Worm (Caenorhabditis elegans): Measurements from ENCODE around the gene sma-1.

The sma-1 gene

ce11 chrV:11875060-11875459 lies 24.2 kb upstream of the sma-1 start, which contains the start of gene sulp-4:
Gene sulp-4, plus strand, starts transcription at chrV:11875360.
- TF ChIP-seq ztf-11 (tag; optimal IDR thresholded peaks at IDR 0.05) (no peak), cnd-1 (tag; optimal IDR thresholded peaks at IDR 0.05) (no peak), elt-3 (tag; optimal IDR thresholded peaks at IDR 0.05) (no peak), unc-120 (tag; optimal IDR thresholded peaks at IDR 0.05; ENCODE audit: poor library complexity, severe bottlenecking) (no peak), sem-2 (GFP tag; optimal IDR thresholded peaks at IDR 0.05) (no peak), ceh-83 (GFP tag; optimal IDR thresholded peaks at IDR 0.05) (no peak), ces-1 (GFP tag; optimal IDR thresholded peaks at IDR 0.05) (no peak), drap-1 (GFP tag; optimal IDR thresholded peaks at IDR 0.05) (no peak), lin-13 (tag; optimal IDR thresholded peaks at IDR 0.05) (no peak), hlh-1 (tag; optimal IDR thresholded peaks at IDR 0.05) (no peak), unc-62 (GFP tag; optimal IDR thresholded peaks at IDR 0.05) (no peak), ceh-39 (tag; optimal IDR thresholded peaks at IDR 0.05) (no peak), ceh-43 (GFP tag; optimal IDR thresholded peaks at IDR 0.05) (no peak)

ce11 chrV:11876657-11877056 lies 22.6 kb upstream of the sma-1 start:
- TF ChIP-seq unc-62 (GFP tag; optimal IDR thresholded peaks at IDR 0.05) (no peak), bed-3 (GFP tag; optimal IDR thresholded peaks at IDR 0.05) (no peak), drap-1 (GFP tag; optimal IDR thresholded peaks at IDR 0.05) (no peak), nhr-76 (tag; optimal IDR thresholded peaks at IDR 0.05) (no peak), nhr-237 (tag; optimal IDR thresholded peaks at IDR 0.05) (no peak), ces-1 (GFP tag; optimal IDR thresholded peaks at IDR 0.05) (no peak), pha-4 (tag; optimal IDR thresholded peaks at IDR 0.05) (no peak), ceh-39 (tag; optimal IDR thresholded peaks at IDR 0.05) (no peak), unc-120 (tag; optimal IDR thresholded peaks at IDR 0.05; ENCODE audit: poor library complexity, severe bottlenecking) (no peak), flh-1 (GFP tag; optimal IDR thresholded peaks at IDR 0.05) (no peak), snpc-4 (tag; optimal IDR thresholded peaks at IDR 0.05) (no peak), unc-39 (tag; optimal IDR thresholded peaks at IDR 0.05) (no peak), sptf-1 (tag; optimal IDR thresholded peaks at IDR 0.05) (no peak), ceh-43 (GFP tag; optimal IDR thresholded peaks at IDR 0.05) (no peak), ztf-11 (tag; optimal IDR thresholded peaks at IDR 0.05) (no peak), M03D4.4 (tag; optimal IDR thresholded peaks at IDR 0.05) (no peak), ceh-83 (GFP tag; optimal IDR thresholded peaks at IDR 0.05) (no peak), lin-32 (GFP tag; optimal IDR thresholded peaks at IDR 0.05) (no peak), mab-5 (tag; optimal IDR thresholded peaks at IDR 0.05) (no peak)

DNA sequence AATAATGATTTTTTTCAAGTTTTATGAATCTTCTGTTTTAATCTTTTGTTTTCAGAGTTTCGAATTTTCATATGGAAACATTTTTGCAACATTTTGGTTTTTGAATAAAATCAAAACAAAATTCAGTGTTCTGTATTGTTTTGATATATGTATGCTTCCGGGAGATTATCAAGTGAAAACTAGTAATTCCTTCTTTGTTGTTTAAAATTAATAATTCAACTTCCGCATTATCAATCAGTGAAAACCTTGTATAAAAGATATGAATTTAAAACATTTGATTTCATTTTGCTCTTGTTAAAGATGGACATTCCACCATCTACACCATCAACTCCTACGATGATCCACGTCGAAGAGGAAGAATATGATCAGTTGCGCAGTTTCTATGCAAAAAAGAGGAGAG lies 19.5 kb upstream of the sma-1 start, which contains the start of gene sulp-5:
Gene sulp-5, plus strand, starts transcription at position 301 of the 400 bp plus-strand sequence.
- TF ChIP-seq nhr-237 (tag; optimal IDR thresholded peaks at IDR 0.05) (no peak), M03D4.4 (tag; optimal IDR thresholded peaks at IDR 0.05) (no peak), elt-3 (tag; optimal IDR thresholded peaks at IDR 0.05) (no peak), nhr-76 (tag; optimal IDR thresholded peaks at IDR 0.05) (no peak), sem-2 (GFP tag; optimal IDR thresholded peaks at IDR 0.05) (no peak), flh-1 (GFP tag; optimal IDR thresholded peaks at IDR 0.05) (no peak), ces-1 (GFP tag; optimal IDR thresholded peaks at IDR 0.05) (no peak), unc-62 (GFP tag; optimal IDR thresholded peaks at IDR 0.05) (no peak), ceh-39 (tag; optimal IDR thresholded peaks at IDR 0.05) (no peak), blmp-1 (tag; optimal IDR thresholded peaks at IDR 0.05) (no peak), elt-1 (tag; optimal IDR thresholded peaks at IDR 0.05; ENCODE audit: borderline replicate concordance, insufficient read depth) (no peak), sptf-1 (tag; optimal IDR thresholded peaks at IDR 0.05) (no peak), mls-2 (tag; optimal IDR thresholded peaks at IDR 0.05) (no peak), mep-1 (tag; optimal IDR thresholded peaks at IDR 0.05) (no peak), nhr-28 (tag; optimal IDR thresholded peaks at IDR 0.05) (no peak), bed-3 (GFP tag; optimal IDR thresholded peaks at IDR 0.05) (no peak)

ce11 chrV:11883215-11883614 lies 16.0 kb upstream of the sma-1 start:
- no peak for TF ChIP-seq mep-1 (tag; optimal IDR thresholded peaks at IDR 0.05)
- no peak for TF ChIP-seq lin-13 (tag; optimal IDR thresholded peaks at IDR 0.05)
- no peak for TF ChIP-seq snpc-4 (tag; optimal IDR thresholded peaks at IDR 0.05)

- TF ChIP-seq ceh-39 (tag; optimal IDR thresholded peaks at IDR 0.05): no peak
- no peak for TF ChIP-seq ceh-43 (GFP tag; optimal IDR thresholded peaks at IDR 0.05)
- TF ChIP-seq ceh-83 (GFP tag; optimal IDR thresholded peaks at IDR 0.05): no peak
- no peak for TF ChIP-seq nhr-76 (tag; optimal IDR thresholded peaks at IDR 0.05)
- TF ChIP-seq ztf-11 (tag; optimal IDR thresholded peaks at IDR 0.05): no peak
- no peak for TF ChIP-seq unc-62 (GFP tag; optimal IDR thresholded peaks at IDR 0.05)
- TF ChIP-seq hlh-1 (tag; optimal IDR thresholded peaks at IDR 0.05): no peak
- no peak for TF ChIP-seq M03D4.4 (tag; optimal IDR thresholded peaks at IDR 0.05)
- no peak for TF ChIP-seq pha-4 (tag; optimal IDR thresholded peaks at IDR 0.05)
Observed at ce11 chrV:11885087-11885486, 14.2 kb upstream of the sma-1 start.
